Fruit fly (Drosophila melanogaster): ENCODE measurements around the gene CIA30.

CIA30 gene

DNA sequence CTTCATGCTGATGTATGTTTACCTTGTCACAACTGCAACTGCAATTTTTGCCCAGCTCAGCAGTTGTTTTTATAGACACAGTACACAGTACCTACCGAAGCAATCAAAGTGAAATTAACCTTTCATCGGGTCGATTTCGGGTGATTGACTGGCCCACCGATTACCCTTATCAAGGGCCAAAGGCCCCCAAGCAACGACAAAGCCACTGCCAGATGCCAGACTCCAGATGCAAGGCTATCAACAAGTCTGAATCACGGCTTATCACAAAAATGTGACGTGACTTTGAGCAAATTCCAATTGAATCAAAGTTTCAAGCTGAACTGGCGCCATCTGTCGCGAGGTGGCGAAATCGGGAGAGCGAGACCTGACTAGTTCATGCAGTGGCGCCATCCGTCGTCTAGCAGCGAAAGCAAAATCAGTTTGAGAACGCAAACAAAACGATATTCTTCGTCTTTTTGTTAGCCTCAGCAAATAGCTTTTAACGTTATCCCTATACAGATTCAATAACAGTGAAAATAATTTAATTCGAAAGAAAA, 19.9 kb upstream of the CIA30 start, which contains the start of gene Obp99b (continued):
- TF ChIP-seq Gug (GFP tag; IDR thresholded peaks at IDR 0.05), result peak; percentile 41; the same call in 1 of the 2 replicates
- TF ChIP-seq Sox15 (GFP tag; optimal IDR thresholded peaks at IDR 0.05), result no peak
- TF ChIP-seq salr (GFP tag; optimal IDR thresholded peaks at IDR 0.05), result peak in 1 of 2 experiments; percentile 74
- peak; percentile 67 for TF ChIP-seq achi (GFP tag; optimal IDR thresholded peaks at IDR 0.05)
- TF ChIP-seq CG8319 (GFP tag; optimal IDR thresholded peaks at IDR 0.05), result peak; percentile 60
- TF ChIP-seq CG6808 (GFP tag; optimal IDR thresholded peaks at IDR 0.05), result peak; percentile 68
- TF ChIP-seq CG8632 (GFP tag; optimal IDR thresholded peaks at IDR 0.05), result peak; percentile 39
- no peak for TF ChIP-seq Eip93F (GFP tag; optimal IDR thresholded peaks at IDR 0.05)
- TF ChIP-seq CG16779 (tag; optimal IDR thresholded peaks at IDR 0.05), result peak; percentile 46
- TF ChIP-seq dsx (GFP tag; optimal IDR thresholded peaks at IDR 0.05; ENCODE audit: poor library complexity, severe bottlenecking), result peak; percentile 34
- peak; percentile 68 for TF ChIP-seq CG1621 (tag; optimal IDR thresholded peaks at IDR 0.05)
- peak; percentile 48; the same call in 1 of the 2 replicates for TF ChIP-seq CG11294 (GFP tag; IDR thresholded peaks at IDR 0.05)
- TF ChIP-seq Eip78C (GFP tag), result peak; percentile 91
- no peak for TF ChIP-seq fd85E (GFP tag; optimal IDR thresholded peaks at IDR 0.05)
- peak; percentile 37 for TF ChIP-seq CG11762 (GFP tag; optimal IDR thresholded peaks at IDR 0.05; ENCODE audit: insufficient read depth)
- TF ChIP-seq CG3919 (GFP tag; optimal IDR thresholded peaks at IDR 0.05), result peak; percentile 91
- peak; percentile 39 for TF ChIP-seq Smox (GFP tag; optimal IDR thresholded peaks at IDR 0.05)

DNA sequence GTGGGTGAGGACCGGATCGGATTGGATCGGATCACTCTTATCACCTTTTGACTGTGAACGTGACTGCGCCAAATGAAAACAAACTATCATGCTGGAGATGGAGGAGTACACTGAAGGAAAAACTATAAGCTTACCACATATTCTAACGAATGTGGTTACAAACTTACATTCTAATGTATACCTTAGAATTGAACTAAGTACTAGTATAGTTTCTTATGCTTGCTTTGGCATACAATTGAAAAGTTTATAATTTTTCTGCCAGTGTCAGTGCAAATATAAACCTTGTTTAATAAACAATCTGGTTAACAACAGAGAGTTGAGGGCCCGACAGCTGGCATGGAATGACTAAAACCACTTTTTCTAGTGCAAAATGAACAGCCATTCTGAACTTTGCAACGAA, 19.2 kb upstream of the CIA30 start:
- no peak for TF ChIP-seq Smox (GFP tag; optimal IDR thresholded peaks at IDR 0.05)
- TF ChIP-seq topi (GFP tag; optimal IDR thresholded peaks at IDR 0.05), result peak; percentile 6
- no peak for TF ChIP-seq CG8632 (GFP tag; optimal IDR thresholded peaks at IDR 0.05)
- peak; percentile 63 for TF ChIP-seq CG15336 (GFP tag; IDR thresholded peaks at IDR 0.05)
- TF ChIP-seq CG3919 (GFP tag; optimal IDR thresholded peaks at IDR 0.05), result peak; percentile 6
- no peak for TF ChIP-seq Ets96B (tag; optimal IDR thresholded peaks at IDR 0.05)
- TF ChIP-seq Lpt (GFP tag; optimal IDR thresholded peaks at IDR 0.05), result peak; percentile 24
- TF ChIP-seq CG6276 (GFP tag; optimal IDR thresholded peaks at IDR 0.05), result peak; percentile 17
- TF ChIP-seq CG6792 (GFP tag; optimal IDR thresholded peaks at IDR 0.05), result no peak
- no peak for TF ChIP-seq spab (GFP tag; optimal IDR thresholded peaks at IDR 0.05)
- peak; percentile 76 for TF ChIP-seq eg (GFP tag; IDR thresholded peaks at IDR 0.05)
- TF ChIP-seq ss (GFP tag; optimal IDR thresholded peaks at IDR 0.05), result no peak
- TF ChIP-seq Eip75B (GFP tag; optimal IDR thresholded peaks at IDR 0.05), result no peak
- TF ChIP-seq acj6 (GFP tag; optimal IDR thresholded peaks at IDR 0.05), result no peak
- TF ChIP-seq pdm3 (GFP tag; optimal IDR thresholded peaks at IDR 0.05), result no peak
- peak; percentile 5 for TF ChIP-seq Eip78C (GFP tag)
- no peak for TF ChIP-seq net (GFP tag; optimal IDR thresholded peaks at IDR 0.05)
- no peak for TF ChIP-seq CG10669 (GFP tag; optimal IDR thresholded peaks at IDR 0.05)
- TF ChIP-seq achi (GFP tag; optimal IDR thresholded peaks at IDR 0.05), result peak; percentile 15
- peak; percentile 55 for TF ChIP-seq CG4318 (GFP tag; optimal IDR thresholded peaks at IDR 0.05)
- TF ChIP-seq CG31627 (GFP tag; optimal IDR thresholded peaks at IDR 0.05), result no peak
- TF ChIP-seq esn (GFP tag; optimal IDR thresholded peaks at IDR 0.05), result no peak
- TF ChIP-seq CG7368 (GFP tag; optimal IDR thresholded peaks at IDR 0.05), result no peak
- TF ChIP-seq Blimp-1 (GFP tag; optimal IDR thresholded peaks at IDR 0.05), result no peak
- peak; percentile 47 for TF ChIP-seq CG32006 (GFP tag; optimal IDR thresholded peaks at IDR 0.05)
- TF ChIP-seq CG6808 (GFP tag; optimal IDR thresholded peaks at IDR 0.05), result no peak
- no peak for TF ChIP-seq Ets21C (GFP tag; optimal IDR thresholded peaks at IDR 0.05)
- TF ChIP-seq CG3032 (tag; optimal IDR thresholded peaks at IDR 0.05), result peak; percentile 4
- TF ChIP-seq CG9139 (GFP tag; optimal IDR thresholded peaks at IDR 0.05), result no peak
- no peak for TF ChIP-seq CG6854 (GFP tag; optimal IDR thresholded peaks at IDR 0.05)
- TF ChIP-seq fd59A (GFP tag; optimal IDR thresholded peaks at IDR 0.05), result no peak
- TF ChIP-seq fd85E (GFP tag; optimal IDR thresholded peaks at IDR 0.05), result no peak
- no peak for TF ChIP-seq Sox15 (GFP tag; optimal IDR thresholded peaks at IDR 0.05)
- peak; percentile 27 for TF ChIP-seq dac (GFP tag; optimal IDR thresholded peaks at IDR 0.05)
- TF ChIP-seq CG11294 (GFP tag; IDR thresholded peaks at IDR 0.05), result peak; percentile 33; the same call in 1 of the 2 replicates
- TF ChIP-seq Gug (GFP tag; IDR thresholded peaks at IDR 0.05), result peak; percentile 47
- no peak for TF ChIP-seq vri (GFP tag; optimal IDR thresholded peaks at IDR 0.05)
- peak; percentile 45; the same call in 2 of the 3 replicates for TF ChIP-seq CG6163 (GFP tag; IDR thresholded peaks at IDR 0.05)
- peak; percentile 57; the same call in 2 of the 3 replicates for TF ChIP-seq CG8119 (GFP tag; IDR thresholded peaks at IDR 0.05)
- TF ChIP-seq fkh (GFP tag; optimal IDR thresholded peaks at IDR 0.05), result peak; percentile 22
- TF ChIP-seq cyc (GFP tag; optimal IDR thresholded peaks at IDR 0.05), result no peak

Data from whole organism, prepupa.